In genomic region chr3R:29457215-29457614, dm6 we compare ENCODE assay signal across 5 fruit fly cellular contexts.
TF ChIP-seq lines count a peak whose summit lies in the region.

No protein-coding gene starts in this region.

- TF ChIP-seq CTCF in whole organism, embryonic (GFP tag; optimal IDR thresholded peaks at IDR 0.05; lab: Kevin White, UChicago), result no peak

TF ChIP-seq in whole organism, 6 proteins besides CTCF, POLR2A, EP300 and RAD21:
- TF ChIP-seq usp (GFP tag; optimal IDR thresholded peaks at IDR 0.05; lab: Kevin White, UChicago) (no peak), Dll (optimal IDR thresholded peaks at IDR 0.05; lab: Kevin White, UChicago) (peak; percentile 35)
TF ChIP-seq in whole organism: peak in this region for 1.

TF ChIP-seq in whole organism, embryonic, 481 proteins besides CTCF, POLR2A, EP300 and RAD21 (continues in another document):
- peak; percentile 12 for TF ChIP-seq nom (GFP tag; optimal IDR thresholded peaks at IDR 0.05; lab: Kevin White, UChicago)
- TF ChIP-seq CG12155 (GFP tag; optimal IDR thresholded peaks at IDR 0.05; lab: Kevin White, UChicago), result peak; percentile 98
- TF ChIP-seq CG6254 (GFP tag; optimal IDR thresholded peaks at IDR 0.05; lab: Kevin White, UChicago), result no peak
- TF ChIP-seq HLHmδ (GFP tag; optimal IDR thresholded peaks at IDR 0.05; lab: Kevin White, UChicago), result peak; percentile 13
- TF ChIP-seq zen2 (GFP tag; IDR thresholded peaks at IDR 0.05; lab: Robert Waterston, UW; ENCODE audit: partially characterized antibody), result peak; percentile 31; the same call in 1 of the 3 replicates
- TF ChIP-seq Stat92E (GFP tag; optimal IDR thresholded peaks at IDR 0.05; lab: Kevin White, UChicago), result peak in 1 of 3 experiments; percentile 33
- TF ChIP-seq gro (GFP tag; optimal IDR thresholded peaks at IDR 0.05; lab: Kevin White, UChicago), result no peak
- TF ChIP-seq Rfx (GFP tag; IDR thresholded peaks at IDR 0.05; lab: Robert Waterston, UW), result 0 out of 2 replicates have a peak, but pooled peaks have one; percentile 16
- peak; percentile 37 for TF ChIP-seq cg (GFP tag; optimal IDR thresholded peaks at IDR 0.05; lab: Kevin White, UChicago)
- TF ChIP-seq dan (GFP tag; IDR thresholded peaks at IDR 0.05; lab: Robert Waterston, UW), result no peak
- no peak for TF ChIP-seq chif (GFP tag; optimal IDR thresholded peaks at IDR 0.05; lab: Kevin White, UChicago)
- no peak for TF ChIP-seq CG18476 (GFP tag; optimal IDR thresholded peaks at IDR 0.05; lab: Kevin White, UChicago)
- TF ChIP-seq CG11504 (tag; optimal IDR thresholded peaks at IDR 0.05; lab: Kevin White, UChicago), result peak; percentile 4
- TF ChIP-seq ci (GFP tag; IDR thresholded peaks at IDR 0.05; lab: Robert Waterston, UW), result peak; percentile 42; the same call in 1 of the 3 replicates
- peak; percentile 33; the same call in 1 of the 2 replicates for TF ChIP-seq hbn (GFP tag; IDR thresholded peaks at IDR 0.05; lab: Robert Waterston, UW; ENCODE audit: partially characterized antibody)
- TF ChIP-seq Trl (optimal IDR thresholded peaks at IDR 0.05; lab: Kevin White, UChicago), result peak; percentile 64 to 77
- no peak for TF ChIP-seq Trl (GFP tag; optimal IDR thresholded peaks at IDR 0.05; lab: Kevin White, UChicago)
- peak; percentile 91 for TF ChIP-seq E2f2 (GFP tag; IDR thresholded peaks at IDR 0.05; lab: Robert Waterston, UW)
- peak; percentile 3; the same call in 1 of the 2 replicates for TF ChIP-seq onecut (GFP tag; IDR thresholded peaks at IDR 0.05; lab: Robert Waterston, UW)
- peak; percentile 47 for TF ChIP-seq fru (optimal IDR thresholded peaks at IDR 0.05; lab: Kevin White, UChicago)

TF ChIP-seq in whole organism, prepupa, 60 proteins besides CTCF, POLR2A, EP300 and RAD21:
- TF ChIP-seq acj6 (GFP tag; optimal IDR thresholded peaks at IDR 0.05; lab: Kevin White, UChicago), result no peak
- peak; percentile 47; the same call in 1 of the 2 replicates for TF ChIP-seq CG15336 (GFP tag; IDR thresholded peaks at IDR 0.05; lab: Robert Waterston, UW)
- TF ChIP-seq achi (GFP tag; optimal IDR thresholded peaks at IDR 0.05; lab: Kevin White, UChicago), result no peak
- peak; percentile 45 for TF ChIP-seq svp (GFP tag; lab: Kevin White, UChicago)
- TF ChIP-seq CG16779 (tag; optimal IDR thresholded peaks at IDR 0.05; lab: Kevin White, UChicago), result no peak
- TF ChIP-seq dac (GFP tag; optimal IDR thresholded peaks at IDR 0.05; lab: Kevin White, UChicago), result no peak
- peak; percentile 6; the same call in 1 of the 3 replicates for TF ChIP-seq CG6163 (GFP tag; IDR thresholded peaks at IDR 0.05; lab: Robert Waterston, UW)
- TF ChIP-seq CG8119 (GFP tag; IDR thresholded peaks at IDR 0.05; lab: Robert Waterston, UW), result peak; percentile 23; the same call in 1 of the 3 replicates
TF ChIP-seq in whole organism, prepupa: peak in this region for 4.

TF ChIP-seq in whole organism, pupa, 21 proteins besides CTCF, POLR2A, EP300 and RAD21:
- TF ChIP-seq EcR (GFP tag; optimal IDR thresholded peaks at IDR 0.05; lab: Kevin White, UChicago) (no peak), CG8301 (tag; optimal IDR thresholded peaks at IDR 0.05; lab: Kevin White, UChicago) (no peak), CG17806 (tag; optimal IDR thresholded peaks at IDR 0.05; lab: Kevin White, UChicago) (no peak), CG13204 (GFP tag; optimal IDR thresholded peaks at IDR 0.05; lab: Kevin White, UChicago) (no peak), CG34367 (tag; optimal IDR thresholded peaks at IDR 0.05; lab: Kevin White, UChicago) (no peak), CG8159 (tag; optimal IDR thresholded peaks at IDR 0.05; lab: Kevin White, UChicago) (no peak), CG12605 (GFP tag; IDR thresholded peaks at IDR 0.05; lab: Robert Waterston, UW) (no peak), gl (tag; optimal IDR thresholded peaks at IDR 0.05; lab: Kevin White, UChicago) (no peak), Snoo (tag; optimal IDR thresholded peaks at IDR 0.05; lab: Kevin White, UChicago) (no peak), D1 (tag; optimal IDR thresholded peaks at IDR 0.05; lab: Kevin White, UChicago) (no peak), CG9948 (tag; optimal IDR thresholded peaks at IDR 0.05; lab: Kevin White, UChicago) (no peak), rn (GFP tag; IDR thresholded peaks at IDR 0.05; lab: Robert Waterston, UW) (no peak), CG15710 (tag; optimal IDR thresholded peaks at IDR 0.05; lab: Kevin White, UChicago) (no peak), fd96Ca (GFP tag; IDR thresholded peaks at IDR 0.05; lab: Robert Waterston, UW) (0 out of 3 replicates have a peak, but pooled peaks have one; percentile 14), CG4496 (GFP tag; IDR thresholded peaks at IDR 0.05; lab: Robert Waterston, UW) (peak; percentile 64; the same call in 1 of the 3 replicates), Pif1B (GFP tag; optimal IDR thresholded peaks at IDR 0.05; lab: Kevin White, UChicago) (no peak), CG10348 (GFP tag; IDR thresholded peaks at IDR 0.05; lab: Robert Waterston, UW) (no peak)

TF ChIP-seq in whole organism, wandering third instar larva, 38 proteins besides CTCF, POLR2A, EP300 and RAD21:
- peak; percentile 21 for TF ChIP-seq Vsx2 (GFP tag; optimal IDR thresholded peaks at IDR 0.05; lab: Kevin White, UChicago; ENCODE audit: partially characterized antibody)
- TF ChIP-seq sv (GFP tag; optimal IDR thresholded peaks at IDR 0.05; lab: Kevin White, UChicago), result no peak
TF ChIP-seq in whole organism, wandering third instar larva: peak in this region for 1.
